Worm (Caenorhabditis elegans) whole organism, L4 larva: ENCODE results near the gene srj-23.

Experiments
- D1046.2 ChIP-seq: fragments of 200-800 bp; sonication (Bioruptor generic); IDR thresholded peaks from 2 replicates; pipeline ENCODE4 v1.3.6; 2022; ENCODE audit warnings: missing genetic modification characterization, missing compliant biosample characterization
- F37D6.2 ChIP-seq: sonication (generic microtip); optimal IDR thresholded peaks from 2 replicates; lab custom pipeline; 2016; ENCODE audit warnings: mild to moderate bottlenecking, missing genetic modification characterization, missing compliant biosample characterization
- R02D3.7 ChIP-seq: fragments of 150-350 bp; sonication (generic microtip); optimal IDR thresholded peaks from 3 replicates; lab custom pipeline; 2014; ENCODE audit warnings: missing biosample characterization, missing genetic modification characterization
- T20F7.1 ChIP-seq: fragments of 200-800 bp; sonication (Bioruptor generic); optimal IDR thresholded peaks from 2 replicates; lab custom pipeline; 2018; ENCODE audit warnings: mild to moderate bottlenecking, missing genetic modification characterization, missing compliant biosample characterization
- Y5F2A.4 ChIP-seq: fragments of 200-800 bp; sonication (Bioruptor generic); optimal IDR thresholded peaks from 2 replicates; lab custom pipeline; 2018; ENCODE audit warnings: mild to moderate bottlenecking, missing genetic modification characterization, missing compliant biosample characterization
- aly-2 ChIP-seq: sonication (generic microtip); optimal IDR thresholded peaks from 2 replicates; lab custom pipeline; 2018; ENCODE audit warnings: missing biosample characterization, missing genetic modification characterization
- ama-1 ChIP-seq: fragments of 150-350 bp; optimal IDR thresholded peaks from 2 replicates; lab custom pipeline; 2014; ENCODE audit warnings: inconsistent platforms, mixed read lengths
- arid-1 ChIP-seq: fragments of 200-800 bp; sonication (Bioruptor generic); conservative IDR thresholded peaks from 2 replicates; pipeline ENCODE4 v1.3.6; 2022; ENCODE audit warnings: missing genetic modification reagents, missing genetic modification characterization, missing compliant biosample characterization
- ceh-28 ChIP-seq: fragments of 150-350 bp; optimal IDR thresholded peaks from 2 replicates; lab custom pipeline; 2014; ENCODE audit warnings: missing biosample characterization, missing genetic modification reagents, missing genetic modification characterization
- ceh-32 ChIP-seq: sonication (generic microtip); optimal IDR thresholded peaks from 2 replicates; lab custom pipeline; 2016; ENCODE audit warnings: mild to moderate bottlenecking, missing genetic modification characterization, missing compliant biosample characterization; ENCODE audit not compliant: poor library complexity
- daf-12 ChIP-seq: fragments of 150-350 bp; optimal IDR thresholded peaks from 2 replicates; lab custom pipeline; 2014; ENCODE audit warnings: missing biosample characterization, missing genetic modification reagents, missing genetic modification characterization
- daf-16 ChIP-seq, 3 experiments: sonication (generic microtip); optimal IDR thresholded peaks; 2 replicates each; lab custom pipeline; 2016 to 2017; ENCODE audit warnings: missing genetic modification characterization in 3 of 3, missing genetic modification reagents in 3 of 3, mild to moderate bottlenecking in 2 of 3, missing compliant biosample characterization in 2 of 3, missing biosample characterization in 1 of 3, moderate library complexity in 1 of 3
- dpl-1 ChIP-seq: fragments of 150-350 bp; optimal IDR thresholded peaks from 2 replicates; lab custom pipeline; 2014; ENCODE audit warnings: missing biosample characterization, missing genetic modification reagents, missing genetic modification characterization
- dve-1 ChIP-seq: sonication (generic microtip); optimal IDR thresholded peaks from 2 replicates; lab custom pipeline; 2017; ENCODE audit warnings: antibody characterized with exemption, mild to moderate bottlenecking, missing genetic modification characterization, missing compliant biosample characterization; ENCODE audit not compliant: insufficient read depth
- egl-27 ChIP-seq: sonication (generic microtip); optimal IDR thresholded peaks from 3 replicates; lab custom pipeline; 2017; ENCODE audit warnings: missing biosample characterization, missing genetic modification reagents, missing genetic modification characterization
- egl-43 ChIP-seq: fragments of 200-800 bp; sonication (Bioruptor generic); IDR thresholded peaks from 2 replicates; pipeline ENCODE4 v1.3.6; 2022; ENCODE audit warnings: missing genetic modification reagents, missing genetic modification characterization, missing compliant biosample characterization
- fkh-10 ChIP-seq: fragments of 150-350 bp; optimal IDR thresholded peaks from 2 replicates; lab custom pipeline; 2014; ENCODE audit warnings: missing biosample characterization, missing genetic modification reagents, missing genetic modification characterization
- hlh-30 ChIP-seq: sonication (generic microtip); optimal IDR thresholded peaks from 2 replicates; lab custom pipeline; 2017; ENCODE audit warnings: antibody characterized with exemption, mild to moderate bottlenecking, missing genetic modification characterization, missing compliant biosample characterization; ENCODE audit not compliant: insufficient read depth
- jun-1 ChIP-seq: fragments of 150-350 bp; optimal IDR thresholded peaks from 2 replicates; lab custom pipeline; 2014; ENCODE audit warnings: missing biosample characterization, missing genetic modification reagents, missing genetic modification characterization
- lim-7 ChIP-seq: fragments of 200-800 bp; sonication (Bioruptor generic); IDR thresholded peaks from 2 replicates; pipeline ENCODE4 v1.3.6; 2022; ENCODE audit warnings: missing genetic modification characterization, missing compliant biosample characterization
- lin-1 ChIP-seq: fragments of 200-800 bp; sonication (Bioruptor generic); IDR thresholded peaks from 2 replicates; pipeline ENCODE4 v1.3.6; 2022; ENCODE audit warnings: missing genetic modification reagents, missing genetic modification characterization, missing compliant biosample characterization
- lin-15B ChIP-seq: fragments of 150-350 bp; sonication (generic microtip); optimal IDR thresholded peaks from 3 replicates; lab custom pipeline; 2014; ENCODE audit warnings: missing biosample characterization, missing genetic modification characterization
- lin-29 ChIP-seq: fragments of 200-800 bp; sonication (Bioruptor generic); IDR thresholded peaks from 2 replicates; pipeline ENCODE4 v1.3.6; 2022; ENCODE audit warnings: missing genetic modification reagents, missing genetic modification characterization, missing compliant biosample characterization
- lir-3 ChIP-seq: sonication (generic microtip); optimal IDR thresholded peaks from 2 replicates; lab custom pipeline; 2016; ENCODE audit warnings: mild to moderate bottlenecking, missing genetic modification characterization, missing compliant biosample characterization
- mdl-1 ChIP-seq, 2 experiments: fragments of 150-350 bp in 1 of 2; sonication (generic microtip) in 1 of 2; optimal IDR thresholded peaks; 2 replicates each; lab custom pipeline; 2014 to 2017; ENCODE audit warnings: missing biosample characterization in 2 of 2, missing genetic modification characterization in 2 of 2
- mep-1 ChIP-seq: fragments of 150-350 bp; sonication (generic microtip); optimal IDR thresholded peaks from 3 replicates; lab custom pipeline; 2014; ENCODE audit warnings: missing biosample characterization, missing genetic modification characterization
- nhr-10 ChIP-seq: fragments of 150-350 bp; optimal IDR thresholded peaks from 2 replicates; lab custom pipeline; 2014; ENCODE audit warnings: missing biosample characterization, missing genetic modification characterization
- nhr-11 ChIP-seq: fragments of 150-350 bp; optimal IDR thresholded peaks from 2 replicates; lab custom pipeline; 2014; ENCODE audit warnings: missing biosample characterization, missing genetic modification characterization
- nhr-28 ChIP-seq: fragments of 150-350 bp; optimal IDR thresholded peaks from 2 replicates; lab custom pipeline; 2014; ENCODE audit warnings: missing biosample characterization, missing genetic modification characterization
- nhr-6 ChIP-seq: fragments of 150-350 bp; optimal IDR thresholded peaks from 2 replicates; lab custom pipeline; 2014; ENCODE audit warnings: missing biosample characterization, missing genetic modification characterization
- nhr-76 ChIP-seq: fragments of 150-350 bp; optimal IDR thresholded peaks from 2 replicates; lab custom pipeline; 2014; ENCODE audit warnings: missing biosample characterization, missing genetic modification characterization
- saeg-2 ChIP-seq: fragments of 200-800 bp; sonication (Bioruptor generic); IDR thresholded peaks from 2 replicates; pipeline ENCODE4 v1.3.6; 2022; ENCODE audit warnings: missing genetic modification reagents, missing genetic modification characterization, missing compliant biosample characterization
- spr-1 ChIP-seq: sonication (generic microtip); optimal IDR thresholded peaks from 2 replicates; lab custom pipeline; 2016; ENCODE audit warnings: mild to moderate bottlenecking, missing genetic modification characterization, missing compliant biosample characterization
- tra-1 ChIP-seq: fragments of 200-800 bp; sonication (Bioruptor generic); IDR thresholded peaks from 2 replicates; pipeline ENCODE4 v1.3.6; 2022; ENCODE audit warnings: missing genetic modification reagents, missing genetic modification characterization, missing compliant biosample characterization
- unc-39 ChIP-seq: sonication (generic microtip); optimal IDR thresholded peaks from 2 replicates; lab custom pipeline; 2017; ENCODE audit warnings: missing biosample characterization, missing genetic modification characterization
- unc-62 ChIP-seq, 3 experiments: fragments of 150-350 bp in 1 of 3; sonication (generic microtip); optimal IDR thresholded peaks in 2 of 3; peaks in 1 of 3; 1 replicate in 1 of 3; 2 replicates in 2 of 3; lab custom pipeline; 2014 to 2017; ENCODE audit warnings: missing biosample characterization in 3 of 3, missing genetic modification characterization in 3 of 3, missing genetic modification reagents in 3 of 3, missing genotype in 1 of 3
- zfp-2 ChIP-seq: sonication (generic microtip); optimal IDR thresholded peaks from 2 replicates; lab custom pipeline; 2016; ENCODE audit warnings: mild to moderate bottlenecking, missing genetic modification characterization, missing compliant biosample characterization
- zfp-3 ChIP-seq: fragments of 200-800 bp; sonication (Bioruptor generic); conservative IDR thresholded peaks from 2 replicates; pipeline ENCODE4 v1.3.6; 2022; ENCODE audit warnings: missing genetic modification reagents, missing genetic modification characterization, missing compliant biosample characterization
- zip-11 ChIP-seq: fragments of 200-800 bp; sonication (Bioruptor generic); IDR thresholded peaks from 2 replicates; pipeline ENCODE4 v1.3.6; 2022; ENCODE audit warnings: missing genetic modification characterization, missing compliant biosample characterization
- ztf-11 ChIP-seq: fragments of 150-350 bp; optimal IDR thresholded peaks from 2 replicates; lab custom pipeline; 2014; ENCODE audit warnings: missing biosample characterization, missing genetic modification characterization

The srj-23 gene

DNA sequence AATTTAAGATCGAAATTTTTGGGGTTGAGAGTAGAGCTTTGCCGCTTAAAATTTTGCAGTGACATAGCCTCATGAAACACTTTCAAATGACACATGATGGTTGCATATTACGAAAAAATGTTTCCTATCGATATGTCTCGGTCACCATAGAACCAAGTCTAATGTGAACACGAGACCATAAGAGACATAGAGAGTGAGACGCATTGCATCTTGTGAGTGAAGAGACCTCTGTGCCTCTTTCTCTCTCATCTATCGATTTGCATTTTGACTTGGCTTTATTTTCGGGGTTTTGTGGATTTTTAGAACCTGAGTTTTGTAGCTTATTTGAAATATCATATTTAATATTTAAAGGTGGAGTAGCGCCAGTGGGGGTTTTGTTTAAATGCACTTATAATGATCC lies 15.5 kb downstream of the srj-23 start (continued):
- no peak for TF ChIP-seq spr-1
- no peak for TF ChIP-seq T20F7.1 (GFP tag; lab: Kevin White, UChicago)
- no peak for TF ChIP-seq nhr-10 (tag; lab: Kevin White, UChicago)
- no peak for TF ChIP-seq nhr-11 (tag; lab: Kevin White, UChicago)
- TF ChIP-seq lin-29 (GFP tag; lab: Robert Waterston, UW) = no peak
- TF ChIP-seq unc-62 (GFP tag; optimal IDR thresholded peaks at IDR 0.05 in 1 of 2; lab: Kevin White, UChicago) = peak in 1 of 2 experiments; percentile 38
- TF ChIP-seq unc-62 (tag; optimal IDR thresholded peaks at IDR 0.05; lab: Kevin White, UChicago) = no peak
- no peak for TF ChIP-seq ceh-32 (tag; lab: Kevin White, UChicago)
- no peak for TF ChIP-seq lim-7
- peak; percentile 32 for TF ChIP-seq nhr-6 (tag; lab: Kevin White, UChicago)
- no peak for TF ChIP-seq Y5F2A.4
- no peak for TF ChIP-seq R02D3.7 (tag; lab: Kevin White, UChicago)
- no peak for TF ChIP-seq tra-1
- TF ChIP-seq egl-27 = no peak
- no peak for TF ChIP-seq nhr-76 (tag; lab: Kevin White, UChicago)
- TF ChIP-seq dve-1 (tag; lab: Kevin White, UChicago) = peak; percentile 43
- TF ChIP-seq unc-39 (tag; lab: Kevin White, UChicago) = no peak
- no peak for TF ChIP-seq ama-1 (lab: Kevin White, UChicago)
- TF ChIP-seq arid-1 (GFP tag; lab: Robert Waterston, UW) = no peak
- no peak for TF ChIP-seq daf-12 (tag; lab: Kevin White, UChicago)
- TF ChIP-seq hlh-30 (tag; lab: Kevin White, UChicago) = peak; percentile 97
- TF ChIP-seq nhr-28 (tag; lab: Kevin White, UChicago) = peak; percentile 36
- TF ChIP-seq egl-43 (GFP tag; lab: Robert Waterston, UW) = no peak
- TF ChIP-seq fkh-10 (GFP tag; lab: Kevin White, UChicago) = no peak

DNA sequence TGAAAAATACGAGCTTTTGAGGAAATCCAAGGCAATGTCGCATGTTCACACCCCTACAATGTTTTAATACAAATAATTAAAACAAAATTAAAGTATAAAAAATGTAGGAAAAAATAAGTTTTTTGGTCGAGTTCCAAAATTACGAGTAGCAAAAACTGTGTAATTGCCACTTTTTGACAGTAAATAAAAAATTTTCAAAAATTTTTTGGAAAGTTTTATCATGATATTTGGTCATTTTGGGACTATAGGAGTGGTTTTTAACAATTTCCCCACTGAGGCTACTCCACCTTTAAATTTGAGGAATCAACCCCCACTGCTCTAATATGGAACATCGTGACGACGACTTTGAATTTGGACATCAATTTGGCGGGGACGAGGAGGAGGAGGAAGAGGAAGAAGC lies 16.0 kb downstream of the srj-23 start, which contains the start of gene gid-8:
Gene gid-8 (plus strand): TSS at position 301 of the 400 bp plus-strand sequence.
- TF ChIP-seq D1046.2 (GFP tag; lab: Robert Waterston, UW) (no peak), aly-2 (tag; lab: Kevin White, UChicago) (no peak), ceh-28 (tag; lab: Kevin White, UChicago) (no peak), mep-1 (no peak), lim-7 (no peak), F37D6.2 (tag; lab: Kevin White, UChicago) (no peak), lir-3 (no peak), mdl-1 (tag; optimal IDR thresholded peaks at IDR 0.05; lab: Kevin White, UChicago) (no peak), zip-11 (GFP tag; lab: Robert Waterston, UW) (no peak), zfp-2 (tag; lab: Kevin White, UChicago) (no peak), egl-27 (no peak), daf-16 (GFP tag; optimal IDR thresholded peaks at IDR 0.05; lab: Kevin White, UChicago) (no peak), daf-16 (tag; optimal IDR thresholded peaks at IDR 0.05; lab: Kevin White, UChicago) (no peak), dpl-1 (GFP tag; lab: Kevin White, UChicago) (no peak), lin-1 (GFP tag; lab: Robert Waterston, UW) (no peak), lin-15B (no peak), ztf-11 (tag; lab: Kevin White, UChicago) (no peak), Y5F2A.4 (no peak), jun-1 (tag; lab: Kevin White, UChicago) (no peak), zfp-3 (no peak), saeg-2 (GFP tag; lab: Robert Waterston, UW) (no peak)
- TF ChIP-seq, all 104 proteins: peak for 0
